Worm (Caenorhabditis elegans) whole organism, midembryonic: ENCODE results near the gene Y37E11AL.1.

Experiments used
- flt-1 ChIP-seq: fragments of 200-800 bp; sonication (Bioruptor generic); IDR thresholded peaks from 2 replicates; pipeline ENCODE4 v1.3.6; 2022; ENCODE audit warnings: missing genetic modification characterization, missing compliant biosample characterization
- ztf-29 ChIP-seq: fragments of 200-800 bp; sonication (Bioruptor generic); IDR thresholded peaks from 2 replicates; pipeline ENCODE4 v1.3.6; 2022; ENCODE audit warnings: missing genetic modification reagents, missing genetic modification characterization, missing compliant biosample characterization

DNA sequence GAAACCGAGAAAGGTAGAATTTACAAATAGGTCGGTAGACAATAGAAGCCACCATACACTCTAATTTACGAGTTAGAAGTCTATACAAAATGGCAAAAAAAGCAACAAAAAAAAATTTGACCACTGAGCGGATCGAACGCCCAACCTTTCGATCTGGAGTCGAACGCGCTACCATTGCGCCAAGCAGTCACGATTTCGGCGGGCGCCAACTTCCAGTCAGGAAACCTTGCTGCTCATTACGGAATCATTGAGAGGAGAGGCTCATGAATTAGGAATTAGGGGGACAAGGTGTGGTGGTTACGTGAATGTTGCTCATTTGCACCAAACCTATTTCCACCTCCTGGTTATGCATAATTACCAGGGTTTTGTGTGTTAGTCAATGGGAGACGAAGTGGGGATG is 27.5 kb upstream of the Y37E11AL.1 start:
- no peak for TF ChIP-seq ztf-29 (GFP tag; lab: Robert Waterston, UW)
- no peak for TF ChIP-seq flt-1 (GFP tag; lab: Robert Waterston, UW)
